Fruit fly (Drosophila melanogaster): Measurements from ENCODE around the gene CG9689.

The CG9689 gene

dm6 chrX:9892834-9893233 lies 11.1 kb downstream of the CG9689 start (continued):
- TF ChIP-seq CG31365 (tag; optimal IDR thresholded peaks at IDR 0.05) (no peak), Oli (tag; optimal IDR thresholded peaks at IDR 0.05) (peak; percentile 34), Abd-B (GFP tag; optimal IDR thresholded peaks at IDR 0.05) (peak; percentile 19), fd64A (GFP tag; optimal IDR thresholded peaks at IDR 0.05) (no peak), CG13424 (tag; optimal IDR thresholded peaks at IDR 0.05) (peak; percentile 31), mam (GFP tag; optimal IDR thresholded peaks at IDR 0.05) (peak; percentile 42), insv (GFP tag; optimal IDR thresholded peaks at IDR 0.05) (no peak), CG12219 (GFP tag; optimal IDR thresholded peaks at IDR 0.05) (peak; percentile 13), CG10209 (GFP tag; optimal IDR thresholded peaks at IDR 0.05) (peak; percentile 30), Blimp-1 (GFP tag; optimal IDR thresholded peaks at IDR 0.05) (peak; percentile 47), Elba2 (GFP tag; optimal IDR thresholded peaks at IDR 0.05) (no peak), PHDP (tag; optimal IDR thresholded peaks at IDR 0.05) (peak; percentile 9), knrl (GFP tag; IDR thresholded peaks at IDR 0.05; ENCODE audit: partially characterized antibody) (no peak), NfI (GFP tag; optimal IDR thresholded peaks at IDR 0.05) (peak; percentile 43), az2 (GFP tag; optimal IDR thresholded peaks at IDR 0.05) (peak; percentile 10), ranshi (GFP tag; IDR thresholded peaks at IDR 0.05) (peak; percentile 64), Ets65A (GFP tag) (peak; percentile 94), Ptx1 (GFP tag; IDR thresholded peaks at IDR 0.05) (peak; percentile 50), Xbp1 (GFP tag; optimal IDR thresholded peaks at IDR 0.05) (peak; percentile 28), CG10147 (GFP tag; optimal IDR thresholded peaks at IDR 0.05) (no peak), da (GFP tag; optimal IDR thresholded peaks at IDR 0.05) (no peak), CG6272 (GFP tag; IDR thresholded peaks at IDR 0.05) (0 out of 2 replicates have a peak, but pooled peaks have one; percentile 31), gce (GFP tag; IDR thresholded peaks at IDR 0.05) (0 out of 3 replicates have a peak, but pooled peaks have one; percentile 30), lab (GFP tag; optimal IDR thresholded peaks at IDR 0.05) (peak; percentile 50), CG42726 (GFP tag; IDR thresholded peaks at IDR 0.05; ENCODE audit: partially characterized antibody) (no peak), dimm (GFP tag; IDR thresholded peaks at IDR 0.05) (0 out of 2 replicates have a peak, but pooled peaks have one; percentile 30), hkb (optimal IDR thresholded peaks at IDR 0.05) (no peak), hkb (GFP tag; IDR thresholded peaks at IDR 0.05) (peak; percentile 52), CG2712 (tag; optimal IDR thresholded peaks at IDR 0.05) (peak; percentile 40), Lhr (GFP tag; optimal IDR thresholded peaks at IDR 0.05) (no peak), CG2202 (tag; optimal IDR thresholded peaks at IDR 0.05) (no peak), al (GFP tag; IDR thresholded peaks at IDR 0.05) (0 out of 2 replicates have a peak, but pooled peaks have one; percentile 30), gem (tag; optimal IDR thresholded peaks at IDR 0.05) (peak; percentile 49), gsb-n (tag; optimal IDR thresholded peaks at IDR 0.05) (no peak), bbx (GFP tag; IDR thresholded peaks at IDR 0.05; ENCODE audit: partially characterized antibody) (no peak), prd (optimal IDR thresholded peaks at IDR 0.05) (no peak), prd (GFP tag; IDR thresholded peaks at IDR 0.05) (peak; percentile 63; the same call in 2 of the 3 replicates), repo (GFP tag; optimal IDR thresholded peaks at IDR 0.05) (no peak), Dip2 (GFP tag; IDR thresholded peaks at IDR 0.05) (no peak), dysf (GFP tag; IDR thresholded peaks at IDR 0.05) (peak; percentile 61; the same call in 2 of the 3 replicates), Pdp1 (GFP tag; optimal IDR thresholded peaks at IDR 0.05) (peak in 1 of 2 experiments; percentile 23), CG14441 (GFP tag; IDR thresholded peaks at IDR 0.05) (peak; percentile 57), so (GFP tag; IDR thresholded peaks at IDR 0.05) (0 out of 3 replicates have a peak, but pooled peaks have one; percentile 19), Hr51 (GFP tag; optimal IDR thresholded peaks at IDR 0.05) (peak in 1 of 2 experiments; percentile 49), fd96Cb (tag; optimal IDR thresholded peaks at IDR 0.05) (peak; percentile 28), CG12071 (GFP tag; optimal IDR thresholded peaks at IDR 0.05) (peak; percentile 2), dmrt99B (tag; optimal IDR thresholded peaks at IDR 0.05) (peak; percentile 48), CG6765 (GFP tag; optimal IDR thresholded peaks at IDR 0.05) (no peak), HHEX (GFP tag; optimal IDR thresholded peaks at IDR 0.05) (peak; percentile 13), esg (GFP tag; conservative IDR thresholded peaks at IDR 0.05) (peak; percentile 48)
